Fruit fly (Drosophila melanogaster) whole organism, embryonic: ENCODE data around the gene drm.

Experiments used
- C15 ChIP-seq: fragments of 200-800 bp; sonication (Bioruptor generic); IDR thresholded peaks from 3 replicates; pipeline ENCODE4 v1.3.6; 2022; ENCODE audit warnings: missing biosample characterization, missing genetic modification characterization
- CG12071 ChIP-seq: fragments of 200-800 bp; sonication (Bioruptor generic); optimal IDR thresholded peaks from 3 replicates; lab custom pipeline; 2018; ENCODE audit warnings: missing biosample characterization, mild to moderate bottlenecking, missing genetic modification characterization
- CG12236 ChIP-seq: fragments of 200-800 bp; sonication (Bioruptor generic); optimal IDR thresholded peaks from 2 replicates; lab custom pipeline; 2016; ENCODE audit warnings: missing biosample characterization, missing genetic modification characterization
- CG12942 ChIP-seq: fragments of 200-800 bp; sonication (Bioruptor generic); optimal IDR thresholded peaks from 3 replicates; lab custom pipeline; 2016; ENCODE audit warnings: missing biosample characterization, missing genetic modification characterization
- CG13894 ChIP-seq: fragments of 200-800 bp; sonication (Bioruptor generic); optimal IDR thresholded peaks from 3 replicates; lab custom pipeline; 2018; ENCODE audit warnings: missing biosample characterization, mild to moderate bottlenecking, missing genetic modification characterization, moderate library complexity
- CG14667 ChIP-seq: fragments of 200-800 bp; sonication (Bioruptor generic); IDR thresholded peaks from 2 replicates; pipeline ENCODE4 v1.3.6; 2022; ENCODE audit warnings: missing biosample characterization, missing genetic modification characterization
- CG14710 ChIP-seq: fragments of 200-800 bp; sonication (Bioruptor generic); optimal IDR thresholded peaks from 3 replicates; lab custom pipeline; 2019; ENCODE audit warnings: missing biosample characterization, mild to moderate bottlenecking, missing genetic modification characterization, moderate library complexity
- CG15011 ChIP-seq: fragments of 200-800 bp; sonication (Bioruptor generic); optimal IDR thresholded peaks from 3 replicates; lab custom pipeline; 2018; ENCODE audit warnings: missing biosample characterization, mild to moderate bottlenecking, missing genetic modification characterization
- CG17186 ChIP-seq: fragments of 200-800 bp; sonication (Bioruptor generic); optimal IDR thresholded peaks from 3 replicates; lab custom pipeline; 2017; ENCODE audit warnings: missing biosample characterization, missing genetic modification reagents, missing genetic modification characterization
- CG1792 ChIP-seq: fragments of 200-800 bp; sonication (Bioruptor generic); optimal IDR thresholded peaks from 2 replicates; lab custom pipeline; 2016; ENCODE audit warnings: missing biosample characterization, missing genetic modification characterization
- CG18619 ChIP-seq: fragments of 200-800 bp; sonication (Bioruptor generic); optimal IDR thresholded peaks from 3 replicates; lab custom pipeline; 2017; ENCODE audit warnings: missing biosample characterization, mild to moderate bottlenecking, missing genetic modification characterization
- CG2202 ChIP-seq: fragments of 200-800 bp; sonication (Bioruptor generic); optimal IDR thresholded peaks from 2 replicates; lab custom pipeline; 2018; ENCODE audit warnings: missing biosample characterization, mild to moderate bottlenecking, missing genetic modification characterization
- CG3281 ChIP-seq: fragments of 200-800 bp; sonication (Bioruptor generic); optimal IDR thresholded peaks from 3 replicates; lab custom pipeline; 2017; ENCODE audit warnings: missing biosample characterization, mild to moderate bottlenecking, missing genetic modification characterization
- CG43689 ChIP-seq: fragments of 200-800 bp; sonication (Bioruptor generic); IDR thresholded peaks from 2 replicates; pipeline ENCODE4 v1.3.6; 2022; ENCODE audit warnings: missing biosample characterization, missing genetic modification characterization
- CG8478 ChIP-seq: fragments of >200 bp; optimal IDR thresholded peaks from 2 replicates; lab custom pipeline; 2018
- CG8944 ChIP-seq: fragments of 200-800 bp; sonication (Bioruptor generic); optimal IDR thresholded peaks from 3 replicates; lab custom pipeline; 2016; ENCODE audit warnings: missing biosample characterization, missing genetic modification characterization
- Elba2 ChIP-seq: fragments of 200-800 bp; sonication (Bioruptor generic); optimal IDR thresholded peaks from 3 replicates; lab custom pipeline; 2016; ENCODE audit warnings: missing biosample characterization, missing genetic modification characterization
- Fer2 ChIP-seq: fragments of 200-800 bp; sonication (Bioruptor generic); optimal IDR thresholded peaks from 2 replicates; lab custom pipeline; 2018; ENCODE audit warnings: missing biosample characterization, mild to moderate bottlenecking, missing genetic modification characterization, moderate library complexity
- Hmr ChIP-seq: fragments of 200-800 bp; sonication (Bioruptor generic); optimal IDR thresholded peaks from 3 replicates; lab custom pipeline; 2017; ENCODE audit warnings: mild to moderate bottlenecking, missing biosample characterization, missing genetic modification reagents, missing genetic modification characterization
- NK7.1 ChIP-seq: fragments of 200-800 bp; sonication (Bioruptor generic); optimal IDR thresholded peaks from 3 replicates; lab custom pipeline; 2016; ENCODE audit warnings: missing biosample characterization, missing genetic modification characterization
- Trl ChIP-seq, 3 experiments: fragments of >200 bp in 2 of 3; fragments of 200-800 bp in 1 of 3; sonication (Bioruptor generic) in 1 of 3; optimal IDR thresholded peaks; 2 replicates in 1 of 3; 3 replicates in 2 of 3; lab custom pipeline; 2016 to 2017; ENCODE audit warnings: missing biosample characterization in 1 of 3, missing genetic modification characterization in 1 of 3
- al ChIP-seq: fragments of 200-800 bp; sonication (Bioruptor generic); IDR thresholded peaks from 2 replicates; pipeline ENCODE4 v1.3.6; 2022; ENCODE audit warnings: missing biosample characterization, missing genetic modification characterization
- ato ChIP-seq: fragments of 200-800 bp; sonication (Bioruptor generic); IDR thresholded peaks from 2 replicates; pipeline ENCODE4 v1.3.6; 2022; ENCODE audit warnings: missing biosample characterization, missing genetic modification characterization; ENCODE audit not compliant: partially characterized antibody
- br ChIP-seq: fragments of >200 bp; optimal IDR thresholded peaks from 2 replicates; lab custom pipeline; 2017
- chinmo ChIP-seq: fragments of 200-800 bp; sonication (Bioruptor generic); IDR thresholded peaks from 4 replicates; pipeline ENCODE4 v1.3.6; 2022; ENCODE audit warnings: missing biosample characterization, missing genetic modification characterization; ENCODE audit not compliant: partially characterized antibody
- cwo ChIP-seq: fragments of 200-800 bp; sonication (Bioruptor generic); optimal IDR thresholded peaks from 3 replicates; lab custom pipeline; 2017; ENCODE audit warnings: missing biosample characterization, missing genetic modification characterization, mild to moderate bottlenecking, moderate library complexity, missing genetic modification reagents
- dm ChIP-seq: fragments of 200-800 bp; sonication (Bioruptor generic); optimal IDR thresholded peaks from 3 replicates; lab custom pipeline; 2016; ENCODE audit warnings: missing biosample characterization, missing genetic modification characterization
- gfzf ChIP-seq: fragments of 200-800 bp; sonication (Bioruptor generic); optimal IDR thresholded peaks from 2 replicates; lab custom pipeline; 2016; ENCODE audit warnings: missing biosample characterization, mild to moderate bottlenecking, missing genetic modification characterization, moderate library complexity
- hb ChIP-seq: fragments of 200-800 bp; sonication (Bioruptor generic); IDR thresholded peaks from 3 replicates; pipeline ENCODE4 v1.3.6; 2022; ENCODE audit warnings: missing biosample characterization, missing genetic modification characterization; ENCODE audit not compliant: partially characterized antibody
- jing ChIP-seq: fragments of 200-800 bp; sonication (Bioruptor generic); optimal IDR thresholded peaks from 2 replicates; lab custom pipeline; 2018; ENCODE audit warnings: missing biosample characterization, mild to moderate bottlenecking, missing genetic modification characterization
- jumu ChIP-seq: fragments of 200-800 bp; sonication (Bioruptor generic); optimal IDR thresholded peaks from 3 replicates; lab custom pipeline; 2016; ENCODE audit warnings: missing biosample characterization, missing genetic modification characterization
- klu ChIP-seq: fragments of 200-800 bp; sonication (Bioruptor generic); IDR thresholded peaks from 2 replicates; pipeline ENCODE4 v1.3.6; 2022; ENCODE audit warnings: missing biosample characterization, missing genetic modification characterization
- kni ChIP-seq: fragments of 200-800 bp; sonication (Bioruptor generic); optimal IDR thresholded peaks from 3 replicates; lab custom pipeline; 2017; ENCODE audit warnings: mild to moderate bottlenecking, missing biosample characterization, missing genetic modification reagents, missing genetic modification characterization
- lab ChIP-seq: fragments of 200-800 bp; sonication (Bioruptor generic); optimal IDR thresholded peaks from 3 replicates; lab custom pipeline; 2017; ENCODE audit warnings: missing biosample characterization, missing genetic modification characterization, mild to moderate bottlenecking, moderate library complexity, missing genetic modification reagents
- lilli ChIP-seq: fragments of 200-800 bp; sonication (Bioruptor generic); optimal IDR thresholded peaks from 3 replicates; lab custom pipeline; 2016; ENCODE audit warnings: missing biosample characterization, missing genetic modification characterization
- luna ChIP-seq: fragments of 200-800 bp; sonication (Bioruptor generic); optimal IDR thresholded peaks from 2 replicates; lab custom pipeline; 2016; ENCODE audit warnings: missing biosample characterization, missing genetic modification characterization
- nerfin-1 ChIP-seq: fragments of 200-800 bp; sonication (Bioruptor generic); optimal IDR thresholded peaks from 3 replicates; lab custom pipeline; 2019; ENCODE audit warnings: missing biosample characterization, mild to moderate bottlenecking, missing genetic modification characterization, moderate library complexity
- nom ChIP-seq: fragments of 200-800 bp; sonication (Bioruptor generic); optimal IDR thresholded peaks from 2 replicates; lab custom pipeline; 2017; ENCODE audit warnings: missing biosample characterization, missing genetic modification characterization, mild to moderate bottlenecking, moderate library complexity, missing genetic modification reagents
- odd ChIP-seq: fragments of 200-800 bp; sonication (Bioruptor generic); optimal IDR thresholded peaks from 2 replicates; lab custom pipeline; 2017; ENCODE audit warnings: missing biosample characterization, mild to moderate bottlenecking, missing genetic modification characterization
- pho ChIP-seq: fragments of 200-800 bp; sonication (Bioruptor generic); optimal IDR thresholded peaks from 2 replicates; lab custom pipeline; 2016; ENCODE audit warnings: missing biosample characterization, missing genetic modification characterization
- salm ChIP-seq: fragments of 200-800 bp; sonication (Bioruptor generic); optimal IDR thresholded peaks from 2 replicates; lab custom pipeline; 2018; ENCODE audit warnings: missing biosample characterization, mild to moderate bottlenecking, missing genetic modification characterization
- schlank ChIP-seq: fragments of 200-800 bp; sonication (Bioruptor generic); optimal IDR thresholded peaks from 2 replicates; lab custom pipeline; 2018; ENCODE audit warnings: missing biosample characterization, mild to moderate bottlenecking, missing genetic modification characterization
- slbo ChIP-seq: fragments of 200-800 bp; sonication (Bioruptor generic); IDR thresholded peaks from 2 replicates; pipeline ENCODE4 v1.3.6; 2022; ENCODE audit warnings: missing biosample characterization, missing genetic modification characterization
- slou ChIP-seq: fragments of 200-800 bp; sonication (Bioruptor generic); optimal IDR thresholded peaks from 3 replicates; lab custom pipeline; 2016; ENCODE audit warnings: missing biosample characterization, missing genetic modification characterization
- tap ChIP-seq: fragments of 200-800 bp; optimal IDR thresholded peaks from 3 replicates; lab custom pipeline; 2019; ENCODE audit warnings: missing biosample characterization, mild to moderate bottlenecking, missing genetic modification characterization, moderate library complexity
- tio ChIP-seq: fragments of 200-800 bp; sonication (Bioruptor generic); optimal IDR thresholded peaks from 2 replicates; lab custom pipeline; 2017; ENCODE audit warnings: missing biosample characterization, missing genetic modification characterization, inconsistent platforms
- tx ChIP-seq: fragments of 200-800 bp; sonication (Bioruptor generic); optimal IDR thresholded peaks from 2 replicates; lab custom pipeline; 2016; ENCODE audit warnings: missing biosample characterization, missing genetic modification characterization
- unc-4 ChIP-seq: fragments of 200-800 bp; sonication (Bioruptor generic); IDR thresholded peaks from 2 replicates; pipeline ENCODE4 v1.3.6; 2022; ENCODE audit warnings: missing biosample characterization, missing genetic modification characterization; ENCODE audit not compliant: partially characterized antibody
- vvl ChIP-seq: fragments of 200-800 bp; sonication (Bioruptor generic); IDR thresholded peaks from 2 replicates; pipeline ENCODE4 v1.3.6; 2022; ENCODE audit warnings: missing biosample characterization, missing genetic modification characterization
- wor ChIP-seq: fragments of 200-800 bp; sonication (Bioruptor generic); IDR thresholded peaks from 2 replicates; pipeline ENCODE4 v1.3.6; 2022; ENCODE audit warnings: missing biosample characterization, missing genetic modification characterization

Gene drm

dm6 chr2L:3573172-3573755 is 34.2 kb downstream of the drm start (continued):
- TF ChIP-seq vvl (GFP tag; lab: Robert Waterston, UW) (peak; percentile 55), Trl (optimal IDR thresholded peaks at IDR 0.05; lab: Kevin White, UChicago) (peak; percentile 15 to 18), Trl (GFP tag; optimal IDR thresholded peaks at IDR 0.05; lab: Kevin White, UChicago) (peak; percentile 46), klu (GFP tag; lab: Robert Waterston, UW) (0 out of 2 replicates have a peak, but pooled peaks have one; percentile 9), CG17186 (GFP tag; lab: Kevin White, UChicago) (no peak), lilli (GFP tag; lab: Kevin White, UChicago) (peak; percentile 46), jing (GFP tag; lab: Kevin White, UChicago) (peak; percentile 47), wor (GFP tag; lab: Robert Waterston, UW) (peak; percentile 64; the same call in 1 of the 2 replicates), CG14667 (GFP tag; lab: Robert Waterston, UW) (peak; percentile 60), slou (no peak), tio (GFP tag; lab: Kevin White, UChicago) (peak; percentile 58), hb (no peak), CG8478 (lab: Kevin White, UChicago) (no peak), ato (GFP tag; lab: Robert Waterston, UW) (no peak), luna (no peak), tx (peak; percentile 55), odd (GFP tag; lab: Kevin White, UChicago) (peak; percentile 60), CG2202 (tag; lab: Kevin White, UChicago) (peak; percentile 44), nom (GFP tag; lab: Kevin White, UChicago) (no peak), slbo (peak; percentile 45), CG13894 (no peak), chinmo (GFP tag; lab: Robert Waterston, UW) (peak; percentile 66; the same call in 1 of the 4 replicates), salm (tag; lab: Kevin White, UChicago) (peak; percentile 31), schlank (no peak), C15 (no peak), Elba2 (GFP tag; lab: Kevin White, UChicago) (no peak), Hmr (GFP tag; lab: Kevin White, UChicago) (peak; percentile 34), tap (tag; lab: Kevin White, UChicago) (peak; percentile 77), lab (GFP tag; lab: Kevin White, UChicago) (peak; percentile 63), br (lab: Kevin White, UChicago) (no peak), gfzf (GFP tag; lab: Kevin White, UChicago) (no peak), NK7.1 (no peak), unc-4 (GFP tag; lab: Robert Waterston, UW) (no peak), kni (GFP tag; lab: Kevin White, UChicago) (no peak), dm (GFP tag; lab: Kevin White, UChicago) (no peak), CG3281 (GFP tag; lab: Kevin White, UChicago) (peak; percentile 26), CG15011 (GFP tag; lab: Kevin White, UChicago) (peak; percentile 39), CG1792 (GFP tag; lab: Kevin White, UChicago) (peak; percentile 48), CG8944 (peak; percentile 52), al (GFP tag; lab: Robert Waterston, UW) (peak; percentile 22; the same call in 1 of the 2 replicates), cwo (no peak), nerfin-1 (tag; lab: Kevin White, UChicago) (peak; percentile 70), Fer2 (tag; lab: Kevin White, UChicago) (peak; percentile 8), CG12942 (GFP tag; lab: Kevin White, UChicago) (peak; percentile 53), CG12236 (no peak), jumu (GFP tag; lab: Kevin White, UChicago) (peak; percentile 53), CG43689 (GFP tag; lab: Robert Waterston, UW) (no peak), CG14710 (tag; lab: Kevin White, UChicago) (peak; percentile 57), CG18619 (peak; percentile 34), CG12071 (GFP tag; lab: Kevin White, UChicago) (peak; percentile 47), pho (GFP tag; lab: Kevin White, UChicago) (no peak)
